Worm (Caenorhabditis elegans) whole organism, L3 larva: Measurements from ENCODE around the gene fbxa-147.

Experiments
- R02D3.7 ChIP-seq: fragments of 150-350 bp; optimal IDR thresholded peaks from 2 replicates; lab custom pipeline; 2014; ENCODE audit warnings: missing biosample characterization, missing genetic modification characterization
- aly-2 ChIP-seq: fragments of 150-350 bp; optimal IDR thresholded peaks from 2 replicates; lab custom pipeline; 2014; ENCODE audit warnings: missing biosample characterization, missing genetic modification characterization
- ama-1 ChIP-seq: fragments of 150-350 bp; optimal IDR thresholded peaks from 2 replicates; lab custom pipeline; 2018
- ceh-16 ChIP-seq: sonication (generic microtip); optimal IDR thresholded peaks from 2 replicates; lab custom pipeline; 2017; ENCODE audit warnings: missing biosample characterization, missing genetic modification characterization
- ceh-28 ChIP-seq: fragments of 150-350 bp; optimal IDR thresholded peaks from 2 replicates; lab custom pipeline; 2014; ENCODE audit warnings: missing biosample characterization, missing genetic modification reagents, missing genetic modification characterization
- ceh-9 ChIP-seq: sonication (generic microtip); optimal IDR thresholded peaks from 2 replicates; lab custom pipeline; 2018; ENCODE audit warnings: missing biosample characterization, missing genetic modification characterization
- egl-27 ChIP-seq: sonication (generic microtip); optimal IDR thresholded peaks from 4 replicates; lab custom pipeline; 2017; ENCODE audit warnings: missing biosample characterization, missing genetic modification reagents, missing genetic modification characterization
- egl-5 ChIP-seq: fragments of 150-350 bp; optimal IDR thresholded peaks from 2 replicates; lab custom pipeline; 2017; ENCODE audit warnings: missing biosample characterization, missing genetic modification reagents, missing genetic modification characterization, inconsistent platforms
- elt-1 ChIP-seq: fragments of 150-350 bp; optimal IDR thresholded peaks from 2 replicates; lab custom pipeline; 2014; ENCODE audit warnings: missing biosample characterization, missing genetic modification characterization
- elt-2 ChIP-seq: sonication (generic microtip); optimal IDR thresholded peaks from 2 replicates; lab custom pipeline; 2016; ENCODE audit warnings: missing genetic modification reagents, mild to moderate bottlenecking, missing genetic modification characterization, missing compliant biosample characterization
- elt-3 ChIP-seq, 3 experiments: fragments of 150-350 bp in 1 of 3; sonication (generic microtip) in 2 of 3; optimal IDR thresholded peaks; 2 replicates in 2 of 3; 4 replicates in 1 of 3; lab custom pipeline; 2014 to 2017; ENCODE audit warnings: missing biosample characterization in 3 of 3, missing genetic modification characterization in 3 of 3
- eor-1 ChIP-seq, 2 experiments: fragments of 150-350 bp; optimal IDR thresholded peaks; 2 replicates each; lab custom pipeline; 2014 to 2018; ENCODE audit warnings: missing biosample characterization in 2 of 2, missing genetic modification characterization in 2 of 2
- fkh-10 ChIP-seq: sonication (generic microtip); optimal IDR thresholded peaks from 2 replicates; lab custom pipeline; 2017; ENCODE audit warnings: missing biosample characterization, missing genetic modification reagents, missing genetic modification characterization
- fkh-2 ChIP-seq: fragments of 150-350 bp; optimal IDR thresholded peaks from 2 replicates; lab custom pipeline; 2014; ENCODE audit warnings: missing biosample characterization, missing genetic modification reagents, missing genetic modification characterization
- fos-1 ChIP-seq: fragments of 150-350 bp; optimal IDR thresholded peaks from 2 replicates; lab custom pipeline; 2014; ENCODE audit warnings: missing biosample characterization, missing genetic modification characterization
- hmg-11 ChIP-seq: sonication (generic microtip); optimal IDR thresholded peaks from 2 replicates; lab custom pipeline; 2016; ENCODE audit warnings: missing genetic modification characterization, missing compliant biosample characterization
- jun-1 ChIP-seq: fragments of 150-350 bp; optimal IDR thresholded peaks from 2 replicates; lab custom pipeline; 2014; ENCODE audit warnings: missing biosample characterization, missing genetic modification reagents, missing genetic modification characterization
- lin-15B ChIP-seq: fragments of 150-350 bp; optimal IDR thresholded peaks from 2 replicates; lab custom pipeline; 2014; ENCODE audit warnings: missing biosample characterization, missing genetic modification characterization
- lin-39 ChIP-seq: fragments of 150-350 bp; optimal IDR thresholded peaks from 2 replicates; lab custom pipeline; 2018; ENCODE audit warnings: missing biosample characterization, missing genetic modification reagents, missing genetic modification characterization
- mml-1 ChIP-seq: fragments of 150-350 bp; sonication (generic microtip); optimal IDR thresholded peaks from 3 replicates; lab custom pipeline; 2014; ENCODE audit warnings: missing biosample characterization, missing genetic modification characterization
- nfya-1 ChIP-seq: sonication (generic microtip); optimal IDR thresholded peaks from 2 replicates; lab custom pipeline; 2017; ENCODE audit warnings: missing genetic modification characterization, mild to moderate bottlenecking, missing compliant biosample characterization, antibody characterized with exemption, moderate library complexity; ENCODE audit not compliant: insufficient read depth
- nhr-11 ChIP-seq: fragments of 150-350 bp; optimal IDR thresholded peaks from 2 replicates; lab custom pipeline; 2014; ENCODE audit warnings: missing biosample characterization, missing genetic modification characterization
- nhr-12 ChIP-seq: fragments of 150-350 bp; optimal IDR thresholded peaks from 2 replicates; lab custom pipeline; 2014; ENCODE audit warnings: missing biosample characterization, missing genetic modification characterization
- nhr-237 ChIP-seq: fragments of 150-350 bp; optimal IDR thresholded peaks from 2 replicates; lab custom pipeline; 2014; ENCODE audit warnings: missing biosample characterization, missing genetic modification characterization
- nhr-25 ChIP-seq: sonication (generic microtip); optimal IDR thresholded peaks from 2 replicates; lab custom pipeline; 2017; ENCODE audit warnings: missing biosample characterization, missing genetic modification characterization
- nhr-28 ChIP-seq: fragments of 150-350 bp; optimal IDR thresholded peaks from 2 replicates; lab custom pipeline; 2014; ENCODE audit warnings: missing biosample characterization, missing genetic modification characterization
- nhr-43 ChIP-seq: sonication (generic microtip); optimal IDR thresholded peaks from 2 replicates; lab custom pipeline; 2016; ENCODE audit warnings: mild to moderate bottlenecking, missing genetic modification characterization, missing compliant biosample characterization; ENCODE audit not compliant: poor library complexity, severe bottlenecking
- nhr-76 ChIP-seq: fragments of 150-350 bp; sonication (generic microtip); optimal IDR thresholded peaks from 5 replicates; lab custom pipeline; 2014; ENCODE audit warnings: missing biosample characterization, missing genetic modification characterization
- nhr-77 ChIP-seq: fragments of 150-350 bp; optimal IDR thresholded peaks from 2 replicates; lab custom pipeline; 2014; ENCODE audit warnings: missing biosample characterization, missing genetic modification characterization
- pha-4 ChIP-seq: fragments of 150-350 bp; optimal IDR thresholded peaks from 2 replicates; lab custom pipeline; 2014; ENCODE audit warnings: missing biosample characterization, missing genetic modification reagents, missing genetic modification characterization
- pqm-1 ChIP-seq: fragments of 150-350 bp; optimal IDR thresholded peaks from 2 replicates; lab custom pipeline; 2017; ENCODE audit warnings: missing biosample characterization, missing genetic modification characterization, inconsistent platforms
- sea-2 ChIP-seq: fragments of 150-350 bp; sonication (generic microtip); optimal IDR thresholded peaks from 4 replicates; lab custom pipeline; 2014; ENCODE audit warnings: missing biosample characterization, missing genetic modification reagents, missing genetic modification characterization
- snpc-4 ChIP-seq: fragments of 150-350 bp; optimal IDR thresholded peaks from 2 replicates; lab custom pipeline; 2014; ENCODE audit warnings: missing biosample characterization, missing genetic modification characterization
- tbx-2 ChIP-seq: sonication (generic microtip); optimal IDR thresholded peaks from 2 replicates; lab custom pipeline; 2016; ENCODE audit warnings: mild to moderate bottlenecking, missing genetic modification characterization, missing compliant biosample characterization
- unc-39 ChIP-seq: sonication (generic microtip); optimal IDR thresholded peaks from 4 replicates; lab custom pipeline; 2017; ENCODE audit warnings: missing biosample characterization, missing genetic modification characterization
- unc-62 ChIP-seq: fragments of 150-350 bp; sonication (generic microtip); optimal IDR thresholded peaks from 4 replicates; lab custom pipeline; 2014; ENCODE audit warnings: missing biosample characterization, missing genetic modification reagents, missing genetic modification characterization
- zag-1 ChIP-seq: fragments of 150-350 bp; optimal IDR thresholded peaks from 2 replicates; lab custom pipeline; 2014; ENCODE audit warnings: missing biosample characterization, missing genetic modification characterization
- ztf-11 ChIP-seq: fragments of 150-350 bp; optimal IDR thresholded peaks from 2 replicates; lab custom pipeline; 2014; ENCODE audit warnings: missing biosample characterization, missing genetic modification characterization

fbxa-147 gene

ce11 chrV:14698005-14698404, 18.3 kb upstream of the fbxa-147 start:
- TF ChIP-seq zag-1 (tag; lab: Kevin White, UChicago) (no peak), egl-5 (tag; lab: Kevin White, UChicago) (no peak), lin-39 (no peak), unc-62 (no peak), egl-27 (tag; lab: Kevin White, UChicago) (no peak), ceh-9 (tag; lab: Kevin White, UChicago) (no peak), pha-4 (tag; lab: Kevin White, UChicago) (no peak), nhr-237 (no peak), nhr-11 (no peak), ama-1 (no peak), nhr-12 (tag; lab: Kevin White, UChicago) (no peak), unc-39 (tag; lab: Kevin White, UChicago) (no peak), nhr-25 (no peak), elt-1 (tag; lab: Kevin White, UChicago) (no peak), pqm-1 (tag; lab: Kevin White, UChicago) (no peak), mml-1 (tag; lab: Kevin White, UChicago) (no peak), fkh-10 (GFP tag; lab: Kevin White, UChicago) (no peak), nhr-28 (tag; lab: Kevin White, UChicago) (no peak), hmg-11 (tag; lab: Kevin White, UChicago) (no peak), ztf-11 (tag; lab: Kevin White, UChicago) (no peak)

- TF ChIP-seq jun-1 (tag; lab: Kevin White, UChicago) (no peak), tbx-2 (tag; lab: Kevin White, UChicago) (no peak), sea-2 (GFP tag; lab: Kevin White, UChicago) (no peak), eor-1 (tag; optimal IDR thresholded peaks at IDR 0.05; lab: Kevin White, UChicago) (no peak), fkh-2 (tag; lab: Kevin White, UChicago) (no peak), fkh-10 (GFP tag; lab: Kevin White, UChicago) (no peak), hmg-11 (tag; lab: Kevin White, UChicago) (no peak), nfya-1 (no peak), ztf-11 (tag; lab: Kevin White, UChicago) (no peak), ceh-28 (tag; lab: Kevin White, UChicago) (no peak), ama-1 (no peak), nhr-43 (tag; lab: Kevin White, UChicago) (no peak), snpc-4 (no peak), egl-27 (tag; lab: Kevin White, UChicago) (no peak)
Observed at ce11 chrV:14698666-14699065, 17.6 kb upstream of the fbxa-147 start, which contains the start of gene set-5. Gene set-5 (plus strand): TSS chrV:14698966.

- TF ChIP-seq nhr-12 (tag; lab: Kevin White, UChicago) (no peak), nhr-25 (no peak), R02D3.7 (no peak), sea-2 (GFP tag; lab: Kevin White, UChicago) (no peak), nhr-77 (tag; lab: Kevin White, UChicago) (no peak), egl-27 (tag; lab: Kevin White, UChicago) (no peak), ceh-16 (tag; lab: Kevin White, UChicago) (no peak), nhr-11 (no peak), elt-3 (tag; optimal IDR thresholded peaks at IDR 0.05; lab: Kevin White, UChicago) (no peak), aly-2 (no peak), zag-1 (tag; lab: Kevin White, UChicago) (no peak), nhr-76 (tag; lab: Kevin White, UChicago) (no peak)
- TF ChIP-seq, all 47 proteins: peak for 0
Observed at ce11 chrV:14707958-14708357, 8.3 kb upstream of the fbxa-147 start, which contains the start of gene R08A2.9. Gene R08A2.9 (plus strand): TSS chrV:14708258.

- no peak for TF ChIP-seq aly-2
- TF ChIP-seq elt-2 (tag; lab: Kevin White, UChicago), result no peak
- TF ChIP-seq nhr-11, result no peak
- no peak for TF ChIP-seq egl-27 (tag; lab: Kevin White, UChicago)
- no peak for TF ChIP-seq eor-1 (tag; optimal IDR thresholded peaks at IDR 0.05; lab: Kevin White, UChicago)
- TF ChIP-seq lin-15B, result no peak
- TF ChIP-seq fos-1 (tag; lab: Kevin White, UChicago), result no peak
- no peak for TF ChIP-seq mml-1 (tag; lab: Kevin White, UChicago)
- no peak for TF ChIP-seq nhr-237
Observed at ce11 chrV:14711077-14711476, 5.2 kb upstream of the fbxa-147 start, which contains the start of gene ssp-33. Gene ssp-33 (plus strand): TSS chrV:14711377.
